Worm (Caenorhabditis elegans) whole organism, L2 larva: ENCODE results near the gene F18E3.13.

ENCODE experiments used
- C34F6.9 ChIP-seq: fragments of 150-350 bp; optimal IDR thresholded peaks from 2 replicates; lab custom pipeline; 2014; ENCODE audit warnings: missing biosample characterization, missing genetic modification characterization
- F13H6.1 ChIP-seq: sonication (generic microtip); optimal IDR thresholded peaks from 2 replicates; lab custom pipeline; 2016; ENCODE audit warnings: missing genetic modification characterization, missing compliant biosample characterization
- R02D3.7 ChIP-seq: fragments of 150-350 bp; optimal IDR thresholded peaks from 2 replicates; lab custom pipeline; 2014; ENCODE audit warnings: missing biosample characterization, missing genetic modification characterization
- Y55F3AM.14 ChIP-seq: fragments of 200-800 bp; sonication (Bioruptor generic); optimal IDR thresholded peaks from 2 replicates; lab custom pipeline; 2018; ENCODE audit warnings: mild to moderate bottlenecking, missing genetic modification characterization, missing compliant biosample characterization
- ZK546.5 ChIP-seq: sonication (generic microtip); optimal IDR thresholded peaks from 2 replicates; lab custom pipeline; 2017; ENCODE audit warnings: missing biosample characterization, missing genetic modification characterization
- alr-1 ChIP-seq: fragments of 150-350 bp; optimal IDR thresholded peaks from 2 replicates; lab custom pipeline; 2014; ENCODE audit warnings: missing biosample characterization, missing genetic modification characterization
- ama-1 ChIP-seq: fragments of 150-350 bp; optimal IDR thresholded peaks from 2 replicates; lab custom pipeline; 2018; ENCODE audit warnings: inconsistent platforms
- blmp-1 ChIP-seq: sonication (generic microtip); optimal IDR thresholded peaks from 2 replicates; lab custom pipeline; 2017; ENCODE audit warnings: missing genetic modification characterization, mild to moderate bottlenecking, missing compliant biosample characterization, antibody characterized with exemption, moderate library complexity; ENCODE audit not compliant: insufficient read depth
- ceh-82 ChIP-seq: fragments of 150-350 bp; optimal IDR thresholded peaks from 2 replicates; lab custom pipeline; 2014; ENCODE audit warnings: missing biosample characterization, missing genetic modification characterization
- crh-2 ChIP-seq: sonication (generic microtip); optimal IDR thresholded peaks from 2 replicates; lab custom pipeline; 2017; ENCODE audit warnings: missing biosample characterization, missing genetic modification characterization
- dmd-4 ChIP-seq: sonication (generic microtip); optimal IDR thresholded peaks from 2 replicates; lab custom pipeline; 2017; ENCODE audit warnings: missing biosample characterization, missing genetic modification characterization
- elt-3 ChIP-seq: sonication (generic microtip); optimal IDR thresholded peaks from 2 replicates; lab custom pipeline; 2017; ENCODE audit warnings: missing biosample characterization, missing genetic modification characterization
- gmeb-1 ChIP-seq: fragments of 150-350 bp; optimal IDR thresholded peaks from 2 replicates; lab custom pipeline; 2014; ENCODE audit warnings: missing biosample characterization, missing genetic modification characterization
- lin-39 ChIP-seq: fragments of 150-350 bp; optimal IDR thresholded peaks from 2 replicates; lab custom pipeline; 2014; ENCODE audit warnings: missing biosample characterization, missing genetic modification reagents, missing genetic modification characterization
- mab-5 ChIP-seq: fragments of 150-350 bp; optimal IDR thresholded peaks from 2 replicates; lab custom pipeline; 2014; ENCODE audit warnings: missing biosample characterization, missing genetic modification characterization
- mdl-1 ChIP-seq, 2 experiments: fragments of 150-350 bp in 1 of 2; sonication (generic microtip) in 1 of 2; optimal IDR thresholded peaks; 2 replicates each; lab custom pipeline; 2017; ENCODE audit warnings: missing biosample characterization in 2 of 2, missing genetic modification characterization in 2 of 2
- nhr-10 ChIP-seq: sonication (generic microtip); optimal IDR thresholded peaks from 2 replicates; lab custom pipeline; 2017; ENCODE audit warnings: missing biosample characterization, missing genetic modification characterization
- nhr-129 ChIP-seq: fragments of 150-350 bp; optimal IDR thresholded peaks from 2 replicates; lab custom pipeline; 2014; ENCODE audit warnings: missing biosample characterization, missing genetic modification characterization
- nhr-21 ChIP-seq: fragments of 150-350 bp; optimal IDR thresholded peaks from 2 replicates; lab custom pipeline; 2014; ENCODE audit warnings: missing biosample characterization, missing genetic modification characterization
- nhr-23 ChIP-seq: fragments of 150-350 bp; optimal IDR thresholded peaks from 2 replicates; lab custom pipeline; 2014; ENCODE audit warnings: missing biosample characterization, missing genetic modification reagents, missing genetic modification characterization
- nhr-237 ChIP-seq: fragments of 150-350 bp; optimal IDR thresholded peaks from 2 replicates; lab custom pipeline; 2014; ENCODE audit warnings: missing biosample characterization, missing genetic modification characterization
- nhr-25 ChIP-seq: fragments of 150-350 bp; sonication (generic microtip); optimal IDR thresholded peaks from 3 replicates; lab custom pipeline; 2014; ENCODE audit warnings: missing biosample characterization, missing genetic modification characterization
- nhr-6 ChIP-seq: fragments of 150-350 bp; optimal IDR thresholded peaks from 2 replicates; lab custom pipeline; 2014; ENCODE audit warnings: missing biosample characterization, missing genetic modification characterization
- peb-1 ChIP-seq: fragments of 150-350 bp; optimal IDR thresholded peaks from 2 replicates; lab custom pipeline; 2014; ENCODE audit warnings: missing biosample characterization, missing genetic modification characterization
- skn-1 ChIP-seq: sonication (generic microtip); optimal IDR thresholded peaks from 2 replicates; lab custom pipeline; 2017; ENCODE audit warnings: missing biosample characterization, missing genetic modification characterization
- sma-3 ChIP-seq: sonication (generic microtip); optimal IDR thresholded peaks from 2 replicates; lab custom pipeline; 2016; ENCODE audit warnings: missing genetic modification reagents, missing genetic modification characterization, missing compliant biosample characterization
- sma-9 ChIP-seq, 2 experiments: fragments of 150-350 bp in 1 of 2; sonication (generic microtip) in 1 of 2; optimal IDR thresholded peaks; 2 replicates each; lab custom pipeline; 2014 to 2016; ENCODE audit warnings: missing genetic modification characterization in 2 of 2, mild to moderate bottlenecking in 1 of 2, missing biosample characterization in 1 of 2, missing compliant biosample characterization in 1 of 2, missing genetic modification reagents in 1 of 2, moderate library complexity in 1 of 2
- unc-62 ChIP-seq: fragments of 150-350 bp; optimal IDR thresholded peaks from 2 replicates; lab custom pipeline; 2014; ENCODE audit warnings: missing biosample characterization, missing genetic modification reagents, missing genetic modification characterization

F18E3.13 gene

DNA sequence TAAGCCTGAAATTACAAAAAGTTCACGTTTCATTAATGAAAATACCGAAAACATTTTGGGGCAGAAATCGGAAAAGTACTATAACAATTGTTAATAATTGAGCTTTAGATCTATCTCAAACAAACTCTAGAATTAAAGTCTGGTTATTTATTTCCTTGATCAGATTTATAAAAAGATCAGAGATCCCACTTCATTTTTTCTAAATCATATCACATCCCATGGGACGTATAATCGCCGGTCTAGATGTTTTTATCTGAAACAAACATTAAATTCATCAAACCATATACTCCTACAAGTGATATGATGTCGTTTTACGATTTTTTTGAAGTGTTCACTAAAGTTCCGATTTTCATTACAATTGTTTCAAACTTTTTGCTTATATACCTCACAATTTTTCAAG lies 4.3 kb upstream of the F18E3.13 start, which contains the start of gene str-41:
TSS of gene str-41 (plus strand) at position 301 of the 400 bp plus-strand sequence.
- no peak for TF ChIP-seq F13H6.1 (tag; lab: Kevin White, UChicago)
- TF ChIP-seq mdl-1 (tag; optimal IDR thresholded peaks at IDR 0.05; lab: Kevin White, UChicago), result no peak
- no peak for TF ChIP-seq peb-1 (tag; lab: Kevin White, UChicago)
- TF ChIP-seq lin-39 (tag; lab: Kevin White, UChicago), result no peak
- TF ChIP-seq unc-62, result no peak
- TF ChIP-seq nhr-25, result no peak

DNA sequence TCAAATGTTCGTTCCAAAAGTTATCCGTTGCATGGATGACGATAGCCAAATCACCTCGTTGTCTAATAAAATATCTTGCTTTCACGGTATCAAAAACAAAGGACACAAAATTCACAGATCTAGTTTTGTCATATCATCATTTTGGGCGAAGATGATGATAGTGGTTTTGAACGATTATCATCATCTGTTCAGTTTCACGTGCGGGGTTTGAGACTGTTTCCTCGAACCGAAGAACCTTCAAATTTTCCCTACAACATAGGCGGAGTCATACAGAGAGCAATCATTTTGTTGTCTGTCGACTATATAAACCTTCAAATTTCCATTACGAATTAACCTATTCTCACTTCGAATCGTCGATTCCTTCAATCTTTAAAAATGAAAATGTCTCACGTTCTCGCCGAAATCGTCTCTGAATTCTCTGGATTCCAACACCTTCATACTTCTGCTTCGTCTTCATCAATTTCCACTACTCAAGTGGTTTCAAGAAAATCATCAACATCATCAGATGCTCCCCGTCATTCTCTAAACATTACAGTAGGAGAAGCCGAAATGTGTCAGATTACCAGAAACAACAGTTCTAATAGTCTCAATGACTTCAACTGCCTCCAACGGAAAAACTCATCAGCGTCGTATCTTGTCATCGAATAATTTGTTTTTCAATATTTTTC lies 2.7 kb upstream of the F18E3.13 start, which contains the start of gene F18E3.11:
TSS of gene F18E3.11 (plus strand) at position 376 of the 668 bp plus-strand sequence.
- TF ChIP-seq nhr-21 (tag; lab: Kevin White, UChicago), result peak; percentile 80
- TF ChIP-seq ZK546.5 (tag; lab: Kevin White, UChicago), result no peak
- peak; percentile 9 for TF ChIP-seq crh-2 (tag; lab: Kevin White, UChicago)
- TF ChIP-seq F13H6.1 (tag; lab: Kevin White, UChicago), result no peak
- peak; percentile 89 for TF ChIP-seq ama-1 (lab: Kevin White, UChicago)
- peak; percentile 84 for TF ChIP-seq nhr-129 (tag; lab: Kevin White, UChicago)
- no peak for TF ChIP-seq nhr-23 (tag; lab: Kevin White, UChicago)
- TF ChIP-seq alr-1, result no peak
- peak; percentile 49 for TF ChIP-seq sma-3 (GFP tag; lab: Kevin White, UChicago)
- TF ChIP-seq nhr-10 (tag; lab: Kevin White, UChicago), result no peak
- peak; percentile 84 for TF ChIP-seq sma-9 (GFP tag; optimal IDR thresholded peaks at IDR 0.05; lab: Kevin White, UChicago)
- no peak for TF ChIP-seq sma-9 (tag; optimal IDR thresholded peaks at IDR 0.05; lab: Kevin White, UChicago)
- TF ChIP-seq mab-5 (tag; lab: Kevin White, UChicago), result no peak
- no peak for TF ChIP-seq unc-62
- TF ChIP-seq R02D3.7 (tag; lab: Kevin White, UChicago), result no peak
- peak; percentile 6 for TF ChIP-seq nhr-6 (tag; lab: Kevin White, UChicago)
- TF ChIP-seq nhr-25, result peak; percentile 85
- no peak for TF ChIP-seq lin-39 (tag; lab: Kevin White, UChicago)
- peak; percentile 78 for TF ChIP-seq blmp-1 (tag; lab: Kevin White, UChicago)
- TF ChIP-seq, all 48 proteins: peak for 9

DNA sequence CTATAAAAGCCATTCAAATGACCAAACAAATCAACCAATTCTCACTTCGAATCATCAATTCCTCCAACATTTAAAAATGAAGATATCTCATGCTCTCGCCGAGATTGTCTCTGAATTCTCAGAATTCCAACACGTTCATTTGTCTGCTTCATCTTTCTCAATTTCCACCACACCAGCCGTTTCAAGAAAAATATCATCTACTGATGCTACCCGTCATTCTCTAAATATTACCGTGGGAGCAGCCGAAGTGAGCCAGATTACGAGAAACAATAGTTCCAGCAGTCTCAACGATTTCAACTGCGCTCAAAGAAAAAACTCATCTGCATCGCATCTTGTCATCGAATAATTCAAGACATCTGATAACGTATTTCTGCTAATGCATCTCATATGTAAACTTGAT lies 1.1 kb upstream of the F18E3.13 start, which contains the start of gene F18E3.12:
TSS of gene F18E3.12 (plus strand) at position 77 of the 400 bp plus-strand sequence.
- peak; percentile 77 for TF ChIP-seq ama-1 (lab: Kevin White, UChicago)
- no peak for TF ChIP-seq skn-1 (tag; lab: Kevin White, UChicago)

DNA sequence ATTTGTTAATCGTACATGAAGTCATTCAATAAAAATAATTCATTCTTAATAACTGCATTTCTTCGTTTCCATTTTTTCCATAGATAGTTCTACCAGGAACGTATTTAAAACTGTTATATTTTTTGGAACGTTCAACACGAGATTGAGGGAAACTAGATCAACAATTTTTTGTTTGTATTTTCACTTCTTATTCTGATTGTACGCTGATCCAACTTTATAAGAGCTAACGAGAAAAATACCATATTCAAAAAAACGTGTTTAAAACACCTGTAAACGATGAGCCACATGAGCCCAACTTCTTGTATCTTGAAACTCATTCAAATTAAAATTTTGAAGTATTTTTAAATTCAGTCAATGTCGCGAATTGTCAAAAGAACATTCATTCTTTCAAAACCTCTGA lies 605 bp downstream of the F18E3.13 start:
- peak; percentile 31 for TF ChIP-seq nhr-21 (tag; lab: Kevin White, UChicago)
- TF ChIP-seq ama-1 (lab: Kevin White, UChicago), result no peak
- TF ChIP-seq gmeb-1, result no peak
- no peak for TF ChIP-seq Y55F3AM.14 (GFP tag; lab: Kevin White, UChicago)
- peak; percentile 1 for TF ChIP-seq sma-3 (GFP tag; lab: Kevin White, UChicago)
- TF ChIP-seq nhr-237 (tag; lab: Kevin White, UChicago), result no peak
- no peak for TF ChIP-seq nhr-6 (tag; lab: Kevin White, UChicago)
- TF ChIP-seq R02D3.7 (tag; lab: Kevin White, UChicago), result no peak
- no peak for TF ChIP-seq C34F6.9
- no peak for TF ChIP-seq elt-3 (tag; lab: Kevin White, UChicago)

DNA sequence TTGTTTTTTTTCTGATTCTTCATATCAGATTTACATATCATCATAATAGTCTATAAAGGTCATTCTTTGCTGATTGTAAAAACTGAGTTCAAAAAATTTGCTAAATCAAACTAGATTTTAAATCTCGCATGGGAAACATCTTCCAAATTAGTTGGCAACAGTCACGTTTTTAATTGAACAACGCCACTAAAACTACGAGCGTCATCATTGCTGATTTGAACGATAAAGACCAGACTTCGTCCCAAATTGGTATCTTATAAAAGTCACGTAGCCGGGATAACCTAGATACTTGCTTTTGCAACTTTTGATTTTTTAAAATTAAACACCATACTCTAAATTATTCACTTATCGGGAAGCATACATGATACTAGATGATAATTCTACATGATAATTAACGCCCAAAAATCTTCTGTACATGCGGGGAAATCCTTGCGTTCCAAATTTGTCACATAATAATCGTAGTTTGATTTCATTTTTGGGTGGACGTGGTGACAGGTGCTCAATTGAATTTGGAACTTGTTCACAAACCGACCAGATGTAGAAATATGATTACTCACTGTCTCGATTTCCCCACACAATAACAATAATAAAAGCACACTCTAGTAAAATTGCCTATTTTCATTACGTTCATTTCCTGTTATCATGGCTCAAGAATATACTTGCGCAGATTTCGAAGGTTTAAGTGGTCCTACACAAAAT lies 1.2 kb downstream of the F18E3.13 start, which contains the start of gene srw-67:
TSS of gene srw-67 (plus strand) at position 643 of the 699 bp plus-strand sequence.
- no peak for TF ChIP-seq ama-1 (lab: Kevin White, UChicago)
- TF ChIP-seq nhr-25, result peak; percentile 51

DNA sequence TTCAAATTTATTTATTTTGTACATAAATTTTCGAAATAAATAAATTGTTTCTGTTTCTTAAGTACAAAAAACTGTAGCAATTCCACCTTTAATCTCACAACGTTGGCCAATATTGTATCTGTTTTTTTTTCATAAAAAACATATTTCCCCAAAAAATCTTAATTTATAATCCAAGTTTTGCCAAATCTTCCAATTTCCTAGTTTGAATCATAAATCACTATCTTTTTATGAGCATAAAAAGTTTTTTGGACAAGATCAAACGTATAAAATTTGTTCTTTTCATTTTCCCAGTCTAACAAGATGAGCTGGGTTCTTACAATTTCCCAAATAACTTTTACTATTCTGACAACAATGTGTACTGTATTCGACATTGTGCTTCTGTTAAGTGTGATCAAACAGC lies 4.2 kb downstream of the F18E3.13 start, which contains the start of gene srxa-4:
TSS of gene srxa-4 (plus strand) at position 301 of the 400 bp plus-strand sequence.
- no peak for TF ChIP-seq elt-3 (tag; lab: Kevin White, UChicago)
- TF ChIP-seq sma-3 (GFP tag; lab: Kevin White, UChicago), result no peak
- no peak for TF ChIP-seq ceh-82 (tag; lab: Kevin White, UChicago)
- TF ChIP-seq skn-1 (tag; lab: Kevin White, UChicago), result no peak
- no peak for TF ChIP-seq dmd-4 (tag; lab: Kevin White, UChicago)
